Fruit fly (Drosophila melanogaster) S2 (cell line): ENCODE data around the gene CG14096.

Experiments used
- CG8478 ChIP-seq: fragments of >200 bp; optimal IDR thresholded peaks from 2 replicates; lab custom pipeline; 2018
- CTCF ChIP-seq, 2 experiments: fragments of >200 bp; optimal IDR thresholded peaks; 2 replicates each; lab custom pipeline; 2018

DNA sequence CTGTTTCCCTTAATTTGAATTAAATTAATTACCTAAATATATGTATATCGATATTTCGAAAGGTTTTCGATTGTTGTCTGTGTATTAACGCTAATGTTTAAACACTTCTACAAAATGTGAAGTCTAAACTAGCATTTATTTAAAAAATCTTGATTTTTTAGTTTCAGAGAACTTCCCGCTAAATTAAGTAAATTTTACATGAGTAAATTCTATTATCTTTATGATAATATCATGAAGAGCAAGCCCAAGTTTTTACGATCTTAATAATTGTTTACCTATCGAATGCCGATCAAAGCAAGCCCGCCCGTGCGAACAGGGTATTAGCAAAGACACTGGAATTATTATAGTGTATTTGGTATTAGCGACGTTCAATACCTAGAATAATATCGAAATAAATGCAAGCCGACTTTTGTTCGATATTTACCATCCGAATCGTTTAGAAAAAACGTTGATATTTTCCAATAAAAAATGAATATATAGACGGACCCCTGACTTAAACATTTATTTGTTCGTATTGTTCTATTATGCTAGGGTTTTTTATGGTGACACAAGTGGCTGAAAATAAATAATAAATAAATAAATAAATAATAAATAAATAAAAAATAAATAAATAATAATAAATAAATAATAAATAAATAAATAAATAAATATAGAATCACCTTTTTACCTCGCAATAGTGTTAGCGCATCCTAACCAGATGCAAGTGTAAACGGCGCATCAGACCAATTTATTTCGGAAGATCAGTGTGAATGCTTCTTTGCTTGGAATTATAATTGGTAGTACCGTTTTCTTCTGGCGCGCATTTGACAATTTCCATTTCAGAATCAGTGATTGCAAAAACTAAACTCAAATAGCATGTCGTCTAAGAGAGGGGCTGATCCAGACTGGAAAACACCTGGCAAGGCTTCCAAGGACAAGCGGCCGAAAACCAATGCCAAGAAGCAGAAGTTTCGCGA is 20.2 kb downstream of the CG14096 start, which contains the start of the genes CG33062 and Chd3:
- no peak for TF ChIP-seq CTCF (optimal IDR thresholded peaks at IDR 0.05; lab: Kevin White, UChicago)
- TF ChIP-seq CG8478 (lab: Kevin White, UChicago): no peak
